Worm (Caenorhabditis elegans): ENCODE data around the gene srsx-9.

Gene srsx-9

ce11 chrV:4972943-4973342 is at the start of gene srsx-9:
Gene srsx-9 (minus strand): TSS chrV:4973043.
- TF ChIP-seq unc-130 (GFP tag; optimal IDR thresholded peaks at IDR 0.05): no peak
- no peak for TF ChIP-seq hrde-1 (tag; optimal IDR thresholded peaks at IDR 0.05; ENCODE audit: borderline replicate concordance)
- no peak for TF ChIP-seq let-526 (GFP tag; IDR thresholded peaks at IDR 0.05)
- no peak for TF ChIP-seq lag-1 (GFP tag; IDR thresholded peaks at IDR 0.05)
- no peak for TF ChIP-seq hmg-20 (GFP tag; IDR thresholded peaks at IDR 0.05)
- no peak for TF ChIP-seq gei-17 (GFP tag; optimal IDR thresholded peaks at IDR 0.05)
- TF ChIP-seq cebp-2 (GFP tag; IDR thresholded peaks at IDR 0.05): no peak
- TF ChIP-seq repo-1 (tag; optimal IDR thresholded peaks at IDR 0.05): no peak

- TF ChIP-seq ceh-40 (GFP tag; IDR thresholded peaks at IDR 0.05): no peak
Observed at ce11 chrV:5018810-5019274, 46.0 kb upstream of the srsx-9 start, which contains the start of gene srr-4. Gene srr-4 (plus strand): TSS chrV:5019224.

- no peak for TF ChIP-seq lin-26 (GFP tag; IDR thresholded peaks at IDR 0.05)
- TF ChIP-seq nhr-80 (tag; optimal IDR thresholded peaks at IDR 0.05): peak; percentile 43
Observed at ce11 chrV:5018067-5018466, 45.2 kb upstream of the srsx-9 start.

- TF ChIP-seq ceh-40 (GFP tag; IDR thresholded peaks at IDR 0.05): no peak
- TF ChIP-seq nhr-80 (tag; optimal IDR thresholded peaks at IDR 0.05): no peak
- TF ChIP-seq F57A8.1 (GFP tag; optimal IDR thresholded peaks at IDR 0.05): no peak
- no peak for TF ChIP-seq nhr-179 (tag; optimal IDR thresholded peaks at IDR 0.05)
- no peak for TF ChIP-seq snpc-1.3 (tag; optimal IDR thresholded peaks at IDR 0.05; ENCODE audit: insufficient read depth)
- TF ChIP-seq ztf-28 (GFP tag; IDR thresholded peaks at IDR 0.05): no peak
Observed at ce11 chrV:5016728-5017127, 43.9 kb upstream of the srsx-9 start.

ce11 chrV:5012193-5012853 is 39.5 kb upstream of the srsx-9 start, which contains the start of gene srr-6:
Gene srr-6 (plus strand): TSS chrV:5012803.
- peak; percentile 31 for TF ChIP-seq nhr-80 (tag; optimal IDR thresholded peaks at IDR 0.05)
- peak; percentile 59 for TF ChIP-seq unc-62 (GFP tag; optimal IDR thresholded peaks at IDR 0.05)
- no peak for TF ChIP-seq madf-3 (GFP tag; IDR thresholded peaks at IDR 0.05)

ce11 chrV:5001386-5001785 is 28.5 kb upstream of the srsx-9 start, which contains the start of gene srr-8:
Gene srr-8 (plus strand): TSS chrV:5001686.
- TF ChIP-seq T07F8.4 (tag; optimal IDR thresholded peaks at IDR 0.05) (no peak), attf-5 (GFP tag; optimal IDR thresholded peaks at IDR 0.05) (no peak), B0261.1 (tag; optimal IDR thresholded peaks at IDR 0.05) (no peak), Y79H2A.3 (GFP tag; conservative IDR thresholded peaks at IDR 0.05) (no peak), bed-2 (GFP tag; IDR thresholded peaks at IDR 0.05) (no peak), zfh-2 (GFP tag; conservative IDR thresholded peaks at IDR 0.05) (no peak), tlf-1 (GFP tag; optimal IDR thresholded peaks at IDR 0.05) (no peak), cebp-2 (GFP tag; IDR thresholded peaks at IDR 0.05) (no peak), hsf-1 (GFP tag; IDR thresholded peaks at IDR 0.05) (no peak), F57A8.1 (GFP tag; optimal IDR thresholded peaks at IDR 0.05) (no peak), rcor-1 (GFP tag; IDR thresholded peaks at IDR 0.05) (no peak), F52B5.7 (tag; optimal IDR thresholded peaks at IDR 0.05) (no peak), snpc-4 (GFP tag; optimal IDR thresholded peaks at IDR 0.05) (no peak), snpc-4 (tag; optimal IDR thresholded peaks at IDR 0.05) (no peak), let-526 (GFP tag; IDR thresholded peaks at IDR 0.05) (no peak), mxl-1 (tag; optimal IDR thresholded peaks at IDR 0.05) (no peak), madf-10 (tag; optimal IDR thresholded peaks at IDR 0.05) (no peak), F49E8.2 (tag; optimal IDR thresholded peaks at IDR 0.05; ENCODE audit: insufficient read depth) (no peak), fkh-3 (tag; optimal IDR thresholded peaks at IDR 0.05) (no peak)
